Comparison of ENCODE assay signal across 7 worm cellular contexts in the genomic region with DNA sequence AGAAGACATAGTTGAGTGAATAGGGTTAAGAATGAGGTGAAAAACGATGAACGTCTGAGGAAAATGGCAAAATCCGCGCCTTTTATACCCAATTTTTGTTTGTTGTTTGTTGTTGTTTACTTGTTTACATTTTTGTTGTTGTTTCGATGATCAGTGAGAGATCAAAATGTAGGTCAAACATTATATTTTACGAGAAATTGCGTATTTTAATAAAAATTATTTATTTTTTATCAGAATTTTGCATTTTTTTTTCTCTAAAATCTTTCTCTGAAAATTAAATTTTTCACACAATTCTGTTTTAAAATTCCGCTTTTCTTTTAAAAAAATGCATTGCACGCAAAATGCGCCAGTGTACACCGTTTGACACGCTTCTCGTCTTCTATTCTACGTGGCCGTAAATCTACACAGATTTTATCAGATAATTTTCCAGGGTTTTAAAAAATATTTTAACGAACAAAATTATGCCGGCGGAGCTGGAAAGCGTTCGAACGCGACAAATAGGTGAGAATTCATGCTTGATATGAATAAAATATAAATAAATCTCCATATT.
A peak's percentile ranks its signal among the peaks of the same experiment; 100 is the strongest.
TF ChIP-seq lines count a peak whose summit lies in the region.

Gene sip-1, minus strand, starts transcription at position 103 of the 550 bp plus-strand sequence.
Gene sly-1, plus strand, starts transcription at position 360 of the 550 bp plus-strand sequence.

TF ChIP-seq in whole organism, L1 larva, 84 proteins besides CTCF, POLR2A, EP300 and RAD21 (continues in another document):
- no peak for TF ChIP-seq ceh-63 (GFP tag; optimal IDR thresholded peaks at IDR 0.05; lab: Kevin White, UChicago)
- TF ChIP-seq pag-3 (tag; optimal IDR thresholded peaks at IDR 0.05; lab: Kevin White, UChicago; ENCODE audit: borderline replicate concordance, insufficient read depth): peak; percentile 74
- TF ChIP-seq xbp-1 (tag; optimal IDR thresholded peaks at IDR 0.05; lab: Kevin White, UChicago): peak; percentile 96
- TF ChIP-seq aha-1 (tag; optimal IDR thresholded peaks at IDR 0.05; lab: Kevin White, UChicago): no peak
- peak; percentile 34 for TF ChIP-seq elt-2 (tag; optimal IDR thresholded peaks at IDR 0.05; lab: Kevin White, UChicago)
- TF ChIP-seq rnt-1 (tag; optimal IDR thresholded peaks at IDR 0.05; lab: Kevin White, UChicago): peak; percentile 92
- TF ChIP-seq nhr-11 (tag; optimal IDR thresholded peaks at IDR 0.05; lab: Kevin White, UChicago): peak; percentile 60
- TF ChIP-seq skn-1 (tag; optimal IDR thresholded peaks at IDR 0.05; lab: Kevin White, UChicago): peak; percentile 88
- no peak for TF ChIP-seq nhr-84 (tag; optimal IDR thresholded peaks at IDR 0.05; lab: Kevin White, UChicago)
- TF ChIP-seq fos-1 (tag; optimal IDR thresholded peaks at IDR 0.05; lab: Kevin White, UChicago): peak; percentile 58
- peak; percentile 47 for TF ChIP-seq sup-37 (GFP tag; optimal IDR thresholded peaks at IDR 0.05; lab: Kevin White, UChicago)
- TF ChIP-seq C34B4.2 (tag; optimal IDR thresholded peaks at IDR 0.05; lab: Kevin White, UChicago): no peak

TF ChIP-seq in whole organism, L2 larva, 48 proteins besides CTCF, POLR2A, EP300 and RAD21 (continues in another document):
- TF ChIP-seq skn-1 (tag; optimal IDR thresholded peaks at IDR 0.05; lab: Kevin White, UChicago) (no peak), sma-9 (GFP tag; optimal IDR thresholded peaks at IDR 0.05; lab: Kevin White, UChicago) (peak; percentile 70), sma-9 (tag; optimal IDR thresholded peaks at IDR 0.05; lab: Kevin White, UChicago) (no peak), ztf-11 (tag; optimal IDR thresholded peaks at IDR 0.05; lab: Kevin White, UChicago) (no peak), gmeb-1 (tag; optimal IDR thresholded peaks at IDR 0.05; lab: Kevin White, UChicago) (peak; percentile 96), nhr-129 (tag; optimal IDR thresholded peaks at IDR 0.05; lab: Kevin White, UChicago) (peak; percentile 34), nhr-12 (tag; optimal IDR thresholded peaks at IDR 0.05; lab: Kevin White, UChicago) (no peak), peb-1 (tag; optimal IDR thresholded peaks at IDR 0.05; lab: Kevin White, UChicago) (no peak), unc-62 (GFP tag; optimal IDR thresholded peaks at IDR 0.05; lab: Kevin White, UChicago) (no peak), elt-1 (tag; optimal IDR thresholded peaks at IDR 0.05; lab: Kevin White, UChicago) (no peak), lin-39 (tag; optimal IDR thresholded peaks at IDR 0.05; lab: Kevin White, UChicago) (no peak), C34F6.9 (tag; optimal IDR thresholded peaks at IDR 0.05; lab: Kevin White, UChicago) (peak; percentile 97), lsy-2 (tag; optimal IDR thresholded peaks at IDR 0.05; lab: Kevin White, UChicago) (peak; percentile 82 to 93)

TF ChIP-seq in whole organism, L3 larva, 47 proteins besides CTCF, POLR2A, EP300 and RAD21 (continues in another document):
- TF ChIP-seq nhr-25 (tag; optimal IDR thresholded peaks at IDR 0.05; lab: Kevin White, UChicago): peak; percentile 35
- peak; percentile 90 for TF ChIP-seq snpc-4 (tag; optimal IDR thresholded peaks at IDR 0.05; lab: Kevin White, UChicago)
- no peak for TF ChIP-seq mml-1 (tag; optimal IDR thresholded peaks at IDR 0.05; lab: Kevin White, UChicago)
- peak; percentile 43 for TF ChIP-seq elt-2 (tag; optimal IDR thresholded peaks at IDR 0.05; lab: Kevin White, UChicago)
- TF ChIP-seq mdl-1 (tag; optimal IDR thresholded peaks at IDR 0.05; lab: Kevin White, UChicago): no peak
- peak; percentile 86 for TF ChIP-seq R02D3.7 (tag; optimal IDR thresholded peaks at IDR 0.05; lab: Kevin White, UChicago)
- TF ChIP-seq skn-1 (tag; optimal IDR thresholded peaks at IDR 0.05; lab: Kevin White, UChicago): peak; percentile 67
- TF ChIP-seq nhr-23 (tag; optimal IDR thresholded peaks at IDR 0.05; lab: Kevin White, UChicago): peak; percentile 90
- peak; percentile 93 for TF ChIP-seq pha-4 (tag; optimal IDR thresholded peaks at IDR 0.05; lab: Kevin White, UChicago)
- peak; percentile 75 for TF ChIP-seq jun-1 (tag; optimal IDR thresholded peaks at IDR 0.05; lab: Kevin White, UChicago)
- no peak for TF ChIP-seq nhr-28 (tag; optimal IDR thresholded peaks at IDR 0.05; lab: Kevin White, UChicago)
- peak; percentile 6 for TF ChIP-seq pqm-1 (tag; optimal IDR thresholded peaks at IDR 0.05; lab: Kevin White, UChicago)
- TF ChIP-seq nhr-67 (tag; optimal IDR thresholded peaks at IDR 0.05; lab: Kevin White, UChicago): no peak

TF ChIP-seq in whole organism, L4 larva, 104 proteins besides CTCF, POLR2A, EP300 and RAD21 (continues in another document):
- TF ChIP-seq lin-38 (GFP tag; IDR thresholded peaks at IDR 0.05; lab: Robert Waterston, UW): peak; percentile 90
- no peak for TF ChIP-seq egl-27 (tag; optimal IDR thresholded peaks at IDR 0.05; lab: Kevin White, UChicago)
- no peak for TF ChIP-seq nhr-25 (tag; optimal IDR thresholded peaks at IDR 0.05; lab: Kevin White, UChicago; ENCODE audit: borderline replicate concordance, insufficient read depth)
- no peak for TF ChIP-seq F26F4.8 (GFP tag; conservative IDR thresholded peaks at IDR 0.05; lab: Robert Waterston, UW)
- TF ChIP-seq hlh-11 (tag; optimal IDR thresholded peaks at IDR 0.05; lab: Kevin White, UChicago): peak; percentile 54
- peak; percentile 83 for TF ChIP-seq mes-2 (tag; optimal IDR thresholded peaks at IDR 0.05; lab: Kevin White, UChicago; ENCODE audit: poor library complexity, severe bottlenecking)
- TF ChIP-seq aly-2 (tag; optimal IDR thresholded peaks at IDR 0.05; lab: Kevin White, UChicago): no peak
- no peak for TF ChIP-seq lim-7 (GFP tag; IDR thresholded peaks at IDR 0.05; lab: Robert Waterston, UW)
- TF ChIP-seq dmd-8 (GFP tag; IDR thresholded peaks at IDR 0.05; lab: Robert Waterston, UW): no peak
- TF ChIP-seq attf-4 (tag; optimal IDR thresholded peaks at IDR 0.05; lab: Kevin White, UChicago): no peak
- TF ChIP-seq duxl-1 (tag; optimal IDR thresholded peaks at IDR 0.05; lab: Kevin White, UChicago; ENCODE audit: poor library complexity): no peak
- peak; percentile 72 for TF ChIP-seq T20F7.1 (GFP tag; optimal IDR thresholded peaks at IDR 0.05; lab: Kevin White, UChicago)

TF ChIP-seq in whole organism, late embryonic, 69 proteins besides CTCF, POLR2A, EP300 and RAD21:
- TF ChIP-seq ets-4 (tag; optimal IDR thresholded peaks at IDR 0.05; lab: Kevin White, UChicago) (no peak), ref-2 (tag; optimal IDR thresholded peaks at IDR 0.05; lab: Kevin White, UChicago) (no peak), nfya-1 (tag; optimal IDR thresholded peaks at IDR 0.05; lab: Kevin White, UChicago) (peak; percentile 65), ama-1 (optimal IDR thresholded peaks at IDR 0.05; lab: Kevin White, UChicago) (no peak), pax-1 (tag; optimal IDR thresholded peaks at IDR 0.05; lab: Kevin White, UChicago) (peak; percentile 11), unc-55 (GFP tag; optimal IDR thresholded peaks at IDR 0.05; lab: Kevin White, UChicago) (peak; percentile 53), ceh-18 (tag; optimal IDR thresholded peaks at IDR 0.05; lab: Kevin White, UChicago) (no peak), sox-2 (GFP tag; IDR thresholded peaks at IDR 0.05; lab: Robert Waterston, UW) (no peak)

TF ChIP-seq in whole organism, mixed stage, embryonic, 35 proteins besides CTCF, POLR2A, EP300 and RAD21 (continues in another document):
- TF ChIP-seq mls-2 (tag; optimal IDR thresholded peaks at IDR 0.05; lab: Kevin White, UChicago): no peak
- no peak for TF ChIP-seq ceh-43 (GFP tag; optimal IDR thresholded peaks at IDR 0.05; lab: Kevin White, UChicago)
- no peak for TF ChIP-seq ceh-83 (GFP tag; optimal IDR thresholded peaks at IDR 0.05; lab: Kevin White, UChicago)
- TF ChIP-seq nhr-237 (tag; optimal IDR thresholded peaks at IDR 0.05; lab: Kevin White, UChicago): peak; percentile 48
- no peak for TF ChIP-seq zip-8 (tag; optimal IDR thresholded peaks at IDR 0.05; lab: Kevin White, UChicago)
- TF ChIP-seq nhr-2 (tag; optimal IDR thresholded peaks at IDR 0.05; lab: Kevin White, UChicago): no peak
- peak; percentile 21 for TF ChIP-seq hlh-1 (tag; optimal IDR thresholded peaks at IDR 0.05; lab: Kevin White, UChicago)
- TF ChIP-seq pha-4 (tag; optimal IDR thresholded peaks at IDR 0.05; lab: Kevin White, UChicago): peak; percentile 50
- TF ChIP-seq cnd-1 (tag; optimal IDR thresholded peaks at IDR 0.05; lab: Kevin White, UChicago): no peak
- TF ChIP-seq elt-1 (tag; optimal IDR thresholded peaks at IDR 0.05; lab: Kevin White, UChicago; ENCODE audit: borderline replicate concordance, insufficient read depth): no peak
- TF ChIP-seq lin-32 (GFP tag; optimal IDR thresholded peaks at IDR 0.05; lab: Kevin White, UChicago): no peak
- no peak for TF ChIP-seq nhr-12 (tag; optimal IDR thresholded peaks at IDR 0.05; lab: Kevin White, UChicago)
- TF ChIP-seq snpc-4 (tag; optimal IDR thresholded peaks at IDR 0.05; lab: Kevin White, UChicago): no peak
- TF ChIP-seq nhr-28 (tag; optimal IDR thresholded peaks at IDR 0.05; lab: Kevin White, UChicago): no peak
- TF ChIP-seq ham-2 (GFP tag; optimal IDR thresholded peaks at IDR 0.05; lab: Kevin White, UChicago): no peak
- TF ChIP-seq unc-39 (tag; optimal IDR thresholded peaks at IDR 0.05; lab: Kevin White, UChicago): no peak
- TF ChIP-seq lin-13 (tag; optimal IDR thresholded peaks at IDR 0.05; lab: Kevin White, UChicago): peak; percentile 47

TF ChIP-seq in whole organism, young adult, 124 proteins besides CTCF, POLR2A, EP300 and RAD21 (continues in another document):
- TF ChIP-seq cebp-1 (GFP tag; IDR thresholded peaks at IDR 0.05; lab: Robert Waterston, UW) (no peak), cebp-1 (tag; optimal IDR thresholded peaks at IDR 0.05; lab: Kevin White, UChicago) (peak; percentile 25), C06A6.2 (GFP tag; conservative IDR thresholded peaks at IDR 0.05; lab: Robert Waterston, UW) (no peak), nfya-1 (tag; optimal IDR thresholded peaks at IDR 0.05; lab: Kevin White, UChicago; ENCODE audit: borderline replicate concordance, insufficient read depth) (no peak), nfya-2 (GFP tag; IDR thresholded peaks at IDR 0.05; lab: Robert Waterston, UW) (no peak), K11D2.4 (GFP tag; IDR thresholded peaks at IDR 0.05; lab: Robert Waterston, UW) (peak; percentile 31; the same call in 1 of the 2 replicates), ztf-28 (GFP tag; IDR thresholded peaks at IDR 0.05; lab: Robert Waterston, UW) (no peak), ceh-91 (GFP tag; IDR thresholded peaks at IDR 0.05; lab: Robert Waterston, UW) (peak; percentile 87), athp-1 (tag; optimal IDR thresholded peaks at IDR 0.05; lab: Kevin White, UChicago) (no peak), F55B11.4 (tag; optimal IDR thresholded peaks at IDR 0.05; lab: Kevin White, UChicago; ENCODE audit: borderline replicate concordance, insufficient read depth) (no peak), akir-1 (GFP tag; optimal IDR thresholded peaks at IDR 0.05; lab: Kevin White, UChicago) (no peak), egl-18 (GFP tag; IDR thresholded peaks at IDR 0.05; lab: Robert Waterston, UW) (no peak), mel-28 (tag; optimal IDR thresholded peaks at IDR 0.05; lab: Kevin White, UChicago; ENCODE audit: borderline replicate concordance) (no peak), hsf-1 (GFP tag; IDR thresholded peaks at IDR 0.05; lab: Robert Waterston, UW) (peak; percentile 74; the same call in 1 of the 2 replicates), lin-54 (GFP tag; optimal IDR thresholded peaks at IDR 0.05; lab: Kevin White, UChicago) (peak; percentile 72), lir-1 (GFP tag; conservative IDR thresholded peaks at IDR 0.05; lab: Robert Waterston, UW) (no peak), zfh-2 (GFP tag; conservative IDR thresholded peaks at IDR 0.05; lab: Robert Waterston, UW) (no peak)
